Worm (Caenorhabditis elegans): Measurements from ENCODE around the gene ZK563.7.

DNA sequence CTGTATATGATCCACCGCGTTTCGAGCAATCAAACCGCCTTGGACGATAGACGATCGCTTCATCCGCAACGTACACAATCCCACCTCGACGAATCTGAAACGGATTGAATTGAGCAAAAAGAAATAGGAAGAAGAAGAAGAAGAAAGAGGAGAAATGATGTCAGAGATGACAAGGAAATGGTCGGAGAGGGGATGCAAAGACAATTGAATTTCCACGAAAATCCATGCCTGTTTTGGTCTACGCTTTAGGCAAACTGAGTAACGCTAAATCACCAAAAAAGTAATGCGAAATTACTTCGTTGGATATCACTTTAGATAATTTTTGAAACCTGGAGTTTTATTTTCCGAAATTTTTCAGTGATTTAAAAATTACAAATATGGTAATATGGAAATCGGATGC is 48.9 kb downstream of the ZK563.7 start:
- no peak for TF ChIP-seq aly-2 (tag; optimal IDR thresholded peaks at IDR 0.05)
- peak; percentile 48 for TF ChIP-seq fkh-10 (GFP tag; optimal IDR thresholded peaks at IDR 0.05)
- no peak for TF ChIP-seq dve-1 (tag; optimal IDR thresholded peaks at IDR 0.05; ENCODE audit: insufficient read depth)
- no peak for TF ChIP-seq nhr-237 (tag; optimal IDR thresholded peaks at IDR 0.05)
- no peak for TF ChIP-seq unc-130 (GFP tag; optimal IDR thresholded peaks at IDR 0.05)
- no peak for TF ChIP-seq arid-1 (GFP tag; conservative IDR thresholded peaks at IDR 0.05)
- no peak for TF ChIP-seq unc-62 (GFP tag; optimal IDR thresholded peaks at IDR 0.05 in 1 of 2)
- no peak for TF ChIP-seq unc-62 (tag; optimal IDR thresholded peaks at IDR 0.05)
- no peak for TF ChIP-seq zag-1 (tag; optimal IDR thresholded peaks at IDR 0.05)
- no peak for TF ChIP-seq snpc-4 (tag; optimal IDR thresholded peaks at IDR 0.05)
- TF ChIP-seq lin-39 (tag; optimal IDR thresholded peaks at IDR 0.05), result no peak

All from whole organism, L4 larva.